Worm (Caenorhabditis elegans): Measurements from ENCODE around the gene C05C10.8.

C05C10.8 gene

DNA sequence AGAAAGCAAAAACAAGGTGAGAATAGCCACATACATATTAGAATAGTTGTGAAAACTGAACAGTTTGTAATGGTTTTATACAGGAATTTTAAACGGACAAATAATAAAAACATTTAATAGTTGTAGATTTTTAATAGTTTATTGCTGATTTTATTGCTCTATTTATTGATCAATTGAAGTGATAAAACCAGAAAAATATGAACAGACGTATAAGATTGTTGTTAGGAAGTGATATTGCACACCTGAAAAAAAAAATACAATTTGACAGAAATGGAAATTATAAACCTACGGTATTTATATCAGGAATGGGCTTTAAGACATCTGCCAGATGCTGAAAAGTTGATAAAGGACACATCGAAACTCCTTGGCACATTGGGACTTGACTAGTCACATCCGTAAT, at the start of gene C05C10.8:
Gene C05C10.8 (minus strand): TSS at position 101 of the 400 bp plus-strand sequence.
- no peak for TF ChIP-seq elt-1 (tag; optimal IDR thresholded peaks at IDR 0.05)
- no peak for TF ChIP-seq ztf-11 (tag; optimal IDR thresholded peaks at IDR 0.05)
- TF ChIP-seq sma-3 (GFP tag; optimal IDR thresholded peaks at IDR 0.05), result no peak
- TF ChIP-seq Y55F3AM.14 (GFP tag; optimal IDR thresholded peaks at IDR 0.05), result no peak
- no peak for TF ChIP-seq peb-1 (tag; optimal IDR thresholded peaks at IDR 0.05)
- no peak for TF ChIP-seq nhr-237 (tag; optimal IDR thresholded peaks at IDR 0.05)
- no peak for TF ChIP-seq ama-1 (optimal IDR thresholded peaks at IDR 0.05)
- TF ChIP-seq fos-1 (tag; optimal IDR thresholded peaks at IDR 0.05), result no peak
- TF ChIP-seq nhr-12 (tag; optimal IDR thresholded peaks at IDR 0.05), result no peak
- TF ChIP-seq egl-27 (tag; optimal IDR thresholded peaks at IDR 0.05), result no peak
- TF ChIP-seq zag-1 (tag; optimal IDR thresholded peaks at IDR 0.05), result no peak
- no peak for TF ChIP-seq lin-13 (GFP tag; optimal IDR thresholded peaks at IDR 0.05)
- TF ChIP-seq mdl-1 (tag; optimal IDR thresholded peaks at IDR 0.05), result no peak
- TF ChIP-seq nhr-23 (tag; optimal IDR thresholded peaks at IDR 0.05), result no peak

DNA sequence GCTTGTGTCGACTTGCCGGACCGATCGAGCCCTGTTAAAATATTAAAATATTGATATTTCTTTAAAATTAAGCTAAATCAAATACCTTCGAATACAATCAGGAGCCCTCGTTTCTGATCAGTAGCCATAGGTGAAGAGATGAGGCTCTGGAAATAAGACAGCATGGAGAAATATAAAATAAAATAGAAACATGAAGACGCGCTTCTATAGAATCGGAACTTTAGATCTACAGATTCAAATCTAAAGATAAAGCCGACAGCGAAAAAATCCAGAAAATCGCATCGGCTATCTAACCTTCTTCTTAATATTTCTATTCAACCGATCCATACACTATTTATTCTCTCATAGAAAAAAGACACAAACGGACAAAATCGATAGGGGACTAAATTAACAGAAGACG, 49.1 kb upstream of the C05C10.8 start, which contains the start of gene dtmk-1:
Gene dtmk-1 (minus strand): TSS at position 146 of the 400 bp plus-strand sequence.
- TF ChIP-seq sma-9 (GFP tag; optimal IDR thresholded peaks at IDR 0.05) (peak; percentile 15), sma-9 (tag; optimal IDR thresholded peaks at IDR 0.05) (no peak), nhr-77 (tag; optimal IDR thresholded peaks at IDR 0.05) (no peak), nhr-129 (tag; optimal IDR thresholded peaks at IDR 0.05) (no peak), snpc-4 (tag; optimal IDR thresholded peaks at IDR 0.05) (no peak)

DNA sequence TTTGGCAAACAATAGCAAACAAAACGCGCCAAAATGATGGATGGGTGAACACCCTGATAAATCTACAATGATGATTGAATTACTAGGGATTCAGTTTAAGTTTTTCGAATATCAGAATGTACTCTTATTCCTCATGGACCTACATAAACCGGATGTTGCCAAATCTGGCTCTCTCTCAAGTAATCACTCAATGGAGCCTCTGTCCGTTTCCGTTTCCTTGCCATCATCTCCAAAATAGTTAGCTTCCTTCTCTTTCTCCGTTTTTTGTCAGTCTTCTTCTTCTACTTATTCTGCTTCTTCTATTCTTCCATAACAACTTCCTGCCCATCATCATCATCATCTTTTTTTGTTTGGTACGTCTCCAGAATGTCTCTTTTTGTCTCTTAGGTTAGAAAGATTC, 47.5 kb upstream of the C05C10.8 start:
- TF ChIP-seq zag-1 (tag; optimal IDR thresholded peaks at IDR 0.05), result no peak
- no peak for TF ChIP-seq lin-13 (GFP tag; optimal IDR thresholded peaks at IDR 0.05)
- TF ChIP-seq F13H6.1 (tag; optimal IDR thresholded peaks at IDR 0.05), result no peak
- TF ChIP-seq unc-55 (GFP tag; optimal IDR thresholded peaks at IDR 0.05), result no peak
- no peak for TF ChIP-seq lsy-2 (tag; optimal IDR thresholded peaks at IDR 0.05)
- no peak for TF ChIP-seq snpc-4 (tag; optimal IDR thresholded peaks at IDR 0.05)
- TF ChIP-seq nhr-12 (tag; optimal IDR thresholded peaks at IDR 0.05), result no peak
- TF ChIP-seq ztf-1 (GFP tag; conservative IDR thresholded peaks at IDR 0.05), result no peak
- TF ChIP-seq nhr-237 (tag; optimal IDR thresholded peaks at IDR 0.05), result no peak
- no peak for TF ChIP-seq nhr-6 (tag; optimal IDR thresholded peaks at IDR 0.05)

DNA sequence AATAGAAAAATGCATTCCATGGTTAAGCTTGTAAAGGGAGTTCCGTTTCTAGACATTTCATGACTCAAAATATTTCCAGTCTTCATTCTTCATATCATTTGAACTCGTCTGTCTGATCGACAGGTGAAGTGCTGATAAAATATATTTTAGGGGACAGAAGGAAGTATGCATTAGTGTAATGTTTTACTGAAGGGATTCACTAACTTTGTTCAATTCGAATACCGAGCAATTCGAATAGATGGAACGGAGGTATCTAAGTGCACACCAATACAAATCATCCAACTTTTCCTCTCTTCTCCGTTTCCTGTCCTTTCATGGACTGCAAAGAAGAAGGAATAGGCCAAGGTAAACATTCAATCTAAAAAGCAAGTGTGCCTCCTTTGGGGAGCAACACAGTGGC, 46.0 kb upstream of the C05C10.8 start:
- no peak for TF ChIP-seq mbf-1 (tag; optimal IDR thresholded peaks at IDR 0.05)
- no peak for TF ChIP-seq unc-62 (GFP tag; optimal IDR thresholded peaks at IDR 0.05)
- TF ChIP-seq snpc-4 (tag; optimal IDR thresholded peaks at IDR 0.05), result no peak
- TF ChIP-seq fos-1 (tag; optimal IDR thresholded peaks at IDR 0.05), result peak; percentile 36

DNA sequence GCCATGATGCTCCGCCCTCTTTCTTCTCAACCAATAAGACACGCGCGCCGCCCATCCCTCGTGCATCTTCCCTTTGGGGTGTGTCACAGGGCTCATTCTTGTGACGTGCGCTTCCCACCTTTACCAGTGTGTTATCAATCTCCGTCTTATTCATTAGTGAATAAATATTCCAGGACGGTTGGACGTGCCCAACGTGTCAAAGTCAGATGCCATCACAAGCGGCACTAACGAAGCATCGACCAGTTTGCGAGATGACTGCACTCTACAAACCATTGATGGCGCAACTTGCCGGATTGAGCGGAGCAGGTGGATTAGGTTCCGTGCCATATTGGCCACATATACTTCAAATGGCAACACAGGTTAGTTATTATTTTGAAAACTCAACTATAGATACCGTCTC, 42.3 kb upstream of the C05C10.8 start:
- TF ChIP-seq ceh-16 (tag; optimal IDR thresholded peaks at IDR 0.05) (no peak), peb-1 (tag; optimal IDR thresholded peaks at IDR 0.05) (no peak), mab-5 (tag; optimal IDR thresholded peaks at IDR 0.05) (no peak), mdl-1 (tag; optimal IDR thresholded peaks at IDR 0.05) (no peak)

DNA sequence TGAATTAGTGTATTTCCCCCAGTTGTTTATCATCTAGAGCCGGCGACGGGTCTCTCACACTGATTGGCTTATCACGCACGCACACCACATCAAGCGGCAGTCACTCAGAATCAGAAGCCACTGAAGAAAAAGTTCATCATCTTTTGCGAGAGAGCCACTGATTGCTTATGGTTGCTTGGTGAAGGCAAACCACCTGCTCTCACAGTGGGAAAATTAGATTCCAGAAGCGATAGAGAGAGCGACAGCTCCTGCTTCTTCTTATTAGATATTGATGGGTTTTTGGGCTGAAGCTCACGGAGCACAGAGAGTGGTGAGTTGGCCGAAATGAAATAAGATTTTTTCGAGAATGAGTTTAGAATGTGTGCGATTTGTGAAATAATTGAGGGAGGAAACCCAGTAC, 38.3 kb upstream of the C05C10.8 start:
- TF ChIP-seq ZK546.5 (tag; optimal IDR thresholded peaks at IDR 0.05) (no peak), lin-11 (tag; optimal IDR thresholded peaks at IDR 0.05) (peak; percentile 10)

DNA sequence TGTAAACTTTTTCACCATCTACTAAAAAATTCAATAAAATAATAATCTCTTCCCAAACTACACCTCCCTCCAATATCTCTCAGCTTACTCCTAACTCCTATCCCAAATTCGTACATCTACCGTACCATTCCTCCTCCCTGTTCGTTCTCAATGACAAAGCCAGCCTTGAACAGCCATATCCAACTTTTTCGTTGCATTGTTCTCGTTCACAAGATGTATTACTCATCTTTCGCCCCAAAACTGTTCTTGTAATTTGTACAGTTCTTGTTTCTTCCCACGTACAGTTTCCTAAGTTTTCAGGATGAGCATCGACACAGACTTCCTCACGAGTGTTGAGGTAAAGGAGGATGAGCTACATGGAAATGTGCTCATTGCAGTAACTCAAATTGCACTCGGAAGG, 37.1 kb upstream of the C05C10.8 start, which contains the start of gene egl-43:
Gene egl-43 (plus strand): TSS at position 301 of the 400 bp plus-strand sequence.
- TF ChIP-seq nhr-6 (tag; optimal IDR thresholded peaks at IDR 0.05) (no peak), blmp-1 (tag; optimal IDR thresholded peaks at IDR 0.05; ENCODE audit: insufficient read depth) (no peak), snpc-4 (tag; optimal IDR thresholded peaks at IDR 0.05) (no peak)
